Worm (Caenorhabditis elegans): ENCODE measurements around the gene gst-41.

DNA sequence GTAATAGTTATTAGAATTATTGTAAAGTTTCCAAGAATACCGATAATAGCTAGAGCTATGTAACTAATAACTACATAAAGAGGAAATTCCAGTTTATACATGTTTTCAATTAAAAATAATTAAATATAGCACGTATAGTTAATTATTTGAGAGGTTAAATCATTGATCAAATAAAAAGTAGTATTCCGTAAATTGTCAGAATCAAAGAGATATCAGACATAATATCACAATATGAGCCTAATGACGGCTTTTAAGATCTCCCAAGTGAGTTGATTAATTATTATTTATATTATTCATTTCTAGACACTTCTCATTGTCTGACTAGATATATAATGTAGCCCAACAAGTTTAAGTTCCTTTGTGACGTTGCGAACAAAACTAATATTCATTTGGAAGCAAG lies 19.7 kb downstream of the gst-41 start, which contains the start of gene srsx-24:
- no peak for TF ChIP-seq ztf-6 (GFP tag; IDR thresholded peaks at IDR 0.05)
- no peak for TF ChIP-seq dpl-1 (GFP tag; optimal IDR thresholded peaks at IDR 0.05)
- TF ChIP-seq ZK185.1 (tag; optimal IDR thresholded peaks at IDR 0.05; ENCODE audit: poor library complexity, severe bottlenecking) = no peak
